Fruit fly (Drosophila melanogaster): ENCODE results near the gene Cpr65Ea.

DNA sequence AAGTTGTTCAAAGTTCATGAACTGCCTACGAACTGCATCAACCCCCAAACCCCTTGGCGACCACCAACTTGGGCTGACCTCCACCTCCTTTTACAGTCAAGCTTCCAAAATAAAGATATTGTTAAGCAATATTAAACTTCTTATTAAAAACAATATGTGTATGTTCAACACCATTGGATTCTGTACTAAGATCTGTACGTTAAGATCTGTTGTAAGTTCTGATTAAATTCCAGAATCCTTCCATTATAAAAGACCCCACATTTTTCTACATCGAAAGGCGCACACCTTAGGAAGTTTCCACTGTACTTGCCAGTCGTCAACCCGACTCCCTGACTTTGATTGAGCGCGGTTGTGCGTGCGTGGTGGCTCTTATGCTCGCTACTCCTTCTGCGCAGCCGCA, 26.6 kb upstream of the Cpr65Ea start:
- TF ChIP-seq CG6854 (GFP tag; optimal IDR thresholded peaks at IDR 0.05) (no peak), fkh (GFP tag; optimal IDR thresholded peaks at IDR 0.05) (no peak), net (GFP tag; optimal IDR thresholded peaks at IDR 0.05) (peak; percentile 9), CG16779 (tag; optimal IDR thresholded peaks at IDR 0.05) (no peak), achi (GFP tag; optimal IDR thresholded peaks at IDR 0.05) (peak; percentile 60), CG1621 (tag; optimal IDR thresholded peaks at IDR 0.05) (peak; percentile 63), CG8632 (GFP tag; optimal IDR thresholded peaks at IDR 0.05) (peak; percentile 40), CG34406 (GFP tag; optimal IDR thresholded peaks at IDR 0.05) (peak; percentile 52), CG32006 (GFP tag; optimal IDR thresholded peaks at IDR 0.05) (peak; percentile 37), dac (GFP tag; optimal IDR thresholded peaks at IDR 0.05) (no peak), Met (GFP tag; optimal IDR thresholded peaks at IDR 0.05) (peak; percentile 75), vri (GFP tag; optimal IDR thresholded peaks at IDR 0.05) (peak; percentile 4), CG11762 (GFP tag; optimal IDR thresholded peaks at IDR 0.05; ENCODE audit: insufficient read depth) (no peak), ss (GFP tag; optimal IDR thresholded peaks at IDR 0.05) (peak; percentile 73 to 84)

Measured in whole organism, prepupa.